Worm (Caenorhabditis elegans) whole organism, L4 larva: ENCODE measurements around the gene cope-1.
A peak's percentile ranks its signal among the peaks of the same experiment; 100 is the strongest.
"Not testable (repeated sequence)": the region's sequence is repeated elsewhere in the genome, so short reads cannot be mapped to it uniquely, and the experiment has no call there.

ENCODE experiments used
- D1046.2 ChIP-seq: fragments of 200-800 bp; sonication (Bioruptor generic); IDR thresholded peaks from 2 replicates; pipeline ENCODE4 v1.3.6; 2022; ENCODE audit warnings: missing genetic modification characterization, missing compliant biosample characterization
- F26F4.8 ChIP-seq: fragments of 200-800 bp; sonication (Bioruptor generic); conservative IDR thresholded peaks from 2 replicates; pipeline ENCODE4 v1.3.6; 2022; ENCODE audit warnings: missing genetic modification characterization, missing compliant biosample characterization
- F44E2.7 ChIP-seq: fragments of 200-800 bp; sonication (Bioruptor generic); IDR thresholded peaks from 2 replicates; pipeline ENCODE4 v2.1.2; 2022; ENCODE audit warnings: missing genetic modification characterization, missing compliant biosample characterization
- T26A8.4 ChIP-seq: fragments of 200-800 bp; sonication (Bioruptor generic); IDR thresholded peaks from 2 replicates; pipeline ENCODE4 v1.3.6; 2022; ENCODE audit warnings: missing genetic modification characterization, missing compliant biosample characterization
- Y105C5A.15 ChIP-seq: fragments of 200-800 bp; sonication (Bioruptor generic); IDR thresholded peaks from 2 replicates; pipeline ENCODE4 v1.3.6; 2022; ENCODE audit warnings: missing genetic modification characterization, missing compliant biosample characterization
- Y48G9A.11 ChIP-seq: fragments of 200-800 bp; sonication (Bioruptor generic); IDR thresholded peaks from 2 replicates; pipeline ENCODE4 v1.3.6; 2022; ENCODE audit warnings: missing genetic modification reagents, missing genetic modification characterization, missing compliant biosample characterization
- Y75B8A.6 ChIP-seq: fragments of 200-800 bp; sonication (Bioruptor generic); IDR thresholded peaks from 2 replicates; pipeline ENCODE4 v1.3.6; 2022; ENCODE audit warnings: missing genetic modification reagents, missing genetic modification characterization, missing compliant biosample characterization
- ZK337.2 ChIP-seq: fragments of 200-800 bp; sonication (Bioruptor generic); IDR thresholded peaks from 2 replicates; pipeline ENCODE4 v1.3.6; 2022; ENCODE audit warnings: missing genetic modification reagents, missing genetic modification characterization, missing compliant biosample characterization
- arid-1 ChIP-seq: fragments of 200-800 bp; sonication (Bioruptor generic); conservative IDR thresholded peaks from 2 replicates; pipeline ENCODE4 v1.3.6; 2022; ENCODE audit warnings: missing genetic modification reagents, missing genetic modification characterization, missing compliant biosample characterization
- ceh-44 ChIP-seq: fragments of 200-800 bp; sonication (Bioruptor generic); IDR thresholded peaks from 2 replicates; pipeline ENCODE4 v1.3.6; 2022; ENCODE audit warnings: missing genetic modification reagents, missing genetic modification characterization, missing compliant biosample characterization
- daf-12 ChIP-seq: fragments of 150-350 bp; optimal IDR thresholded peaks from 2 replicates; lab custom pipeline; 2014; ENCODE audit warnings: missing biosample characterization, missing genetic modification reagents, missing genetic modification characterization
- dmd-8 ChIP-seq: fragments of 200-800 bp; sonication (Bioruptor generic); IDR thresholded peaks from 2 replicates; pipeline ENCODE4 v1.3.6; 2022; ENCODE audit warnings: missing genetic modification characterization, missing compliant biosample characterization
- egl-43 ChIP-seq: fragments of 200-800 bp; sonication (Bioruptor generic); IDR thresholded peaks from 2 replicates; pipeline ENCODE4 v1.3.6; 2022; ENCODE audit warnings: missing genetic modification reagents, missing genetic modification characterization, missing compliant biosample characterization
- lim-7 ChIP-seq: fragments of 200-800 bp; sonication (Bioruptor generic); IDR thresholded peaks from 2 replicates; pipeline ENCODE4 v1.3.6; 2022; ENCODE audit warnings: missing genetic modification characterization, missing compliant biosample characterization
- lin-1 ChIP-seq: fragments of 200-800 bp; sonication (Bioruptor generic); IDR thresholded peaks from 2 replicates; pipeline ENCODE4 v1.3.6; 2022; ENCODE audit warnings: missing genetic modification reagents, missing genetic modification characterization, missing compliant biosample characterization
- lin-38 ChIP-seq: fragments of 200-800 bp; sonication (Bioruptor generic); IDR thresholded peaks from 2 replicates; pipeline ENCODE4 v1.3.6; 2022; ENCODE audit warnings: missing genetic modification reagents, missing genetic modification characterization, missing compliant biosample characterization
- madf-5 ChIP-seq, 2 experiments: fragments of 200-800 bp; sonication (Bioruptor generic); IDR thresholded peaks; 2 replicates each; pipeline ENCODE4 v1.3.6; 2022; ENCODE audit warnings: missing compliant biosample characterization in 2 of 2, missing genetic modification characterization in 2 of 2
- madf-9 ChIP-seq: fragments of 200-800 bp; sonication (Bioruptor generic); conservative IDR thresholded peaks from 2 replicates; pipeline ENCODE4 v1.3.6; 2022; ENCODE audit warnings: missing genetic modification reagents, missing genetic modification characterization, missing compliant biosample characterization
- mdt-29 ChIP-seq: fragments of 200-800 bp; sonication (Bioruptor generic); IDR thresholded peaks from 2 replicates; pipeline ENCODE4 v1.3.6; 2022; ENCODE audit warnings: missing genetic modification reagents, missing genetic modification characterization, missing compliant biosample characterization
- mes-2 ChIP-seq: sonication (generic microtip); optimal IDR thresholded peaks from 2 replicates; lab custom pipeline; 2016; ENCODE audit warnings: missing genotype, mild to moderate bottlenecking, missing genetic modification characterization, missing compliant biosample characterization; ENCODE audit not compliant: poor library complexity, severe bottlenecking
- nhr-41 ChIP-seq: fragments of 200-800 bp; sonication (Bioruptor generic); IDR thresholded peaks from 2 replicates; pipeline ENCODE4 v1.3.6; 2022; ENCODE audit warnings: missing genetic modification reagents, missing genetic modification characterization, missing compliant biosample characterization
- pha-4 ChIP-seq, 2 experiments: fragments of 150-350 bp in 1 of 2; fragments of 200-800 bp in 1 of 2; sonication (Bioruptor generic) in 1 of 2; IDR thresholded peaks in 1 of 2; optimal IDR thresholded peaks in 1 of 2; 2 replicates each; pipeline versions ENCODE4 v1.3.6 to Lab custom; 2014 to 2022; ENCODE audit warnings: missing genetic modification characterization in 2 of 2, missing genetic modification reagents in 2 of 2, missing biosample characterization in 1 of 2, missing compliant biosample characterization in 1 of 2
- php-3 ChIP-seq: fragments of 200-800 bp; sonication (Bioruptor generic); IDR thresholded peaks from 2 replicates; pipeline ENCODE4 v1.3.6; 2022; ENCODE audit warnings: missing genetic modification reagents, missing genetic modification characterization, missing compliant biosample characterization
- saeg-2 ChIP-seq: fragments of 200-800 bp; sonication (Bioruptor generic); IDR thresholded peaks from 2 replicates; pipeline ENCODE4 v1.3.6; 2022; ENCODE audit warnings: missing genetic modification reagents, missing genetic modification characterization, missing compliant biosample characterization
- sdz-12 ChIP-seq: fragments of 200-800 bp; sonication (Bioruptor generic); optimal IDR thresholded peaks from 2 replicates; lab custom pipeline; 2018; ENCODE audit warnings: mild to moderate bottlenecking, missing genetic modification characterization, missing compliant biosample characterization
- set-16 ChIP-seq: fragments of 200-800 bp; sonication (Bioruptor generic); IDR thresholded peaks from 2 replicates; pipeline ENCODE4 v1.3.6; 2022; ENCODE audit warnings: missing genetic modification reagents, missing genetic modification characterization, missing compliant biosample characterization
- skn-1 ChIP-seq: fragments of 150-350 bp; optimal IDR thresholded peaks from 2 replicates; lab custom pipeline; 2014; ENCODE audit warnings: missing biosample characterization, missing genetic modification characterization
- snpc-1.2 ChIP-seq: fragments of 200-800 bp; sonication (Bioruptor generic); IDR thresholded peaks from 2 replicates; pipeline ENCODE4 v1.3.6; 2022; ENCODE audit warnings: missing genetic modification reagents, missing genetic modification characterization, missing compliant biosample characterization
- spr-3 ChIP-seq: fragments of 200-800 bp; sonication (Bioruptor generic); optimal IDR thresholded peaks from 2 replicates; lab custom pipeline; 2018; ENCODE audit warnings: mild to moderate bottlenecking, missing genetic modification characterization, missing compliant biosample characterization
- tra-1 ChIP-seq: fragments of 200-800 bp; sonication (Bioruptor generic); IDR thresholded peaks from 2 replicates; pipeline ENCODE4 v1.3.6; 2022; ENCODE audit warnings: missing genetic modification reagents, missing genetic modification characterization, missing compliant biosample characterization
- unc-39 ChIP-seq: sonication (generic microtip); optimal IDR thresholded peaks from 2 replicates; lab custom pipeline; 2017; ENCODE audit warnings: missing biosample characterization, missing genetic modification characterization
- vab-7 ChIP-seq: fragments of 200-800 bp; sonication (Bioruptor generic); IDR thresholded peaks from 2 replicates; pipeline ENCODE4 v1.3.6; 2022; ENCODE audit warnings: missing genetic modification reagents, missing genetic modification characterization, missing compliant biosample characterization
- zag-1 ChIP-seq: fragments of 150-350 bp; optimal IDR thresholded peaks from 2 replicates; lab custom pipeline; 2014; ENCODE audit warnings: missing biosample characterization, missing genetic modification characterization
- zfp-2 ChIP-seq: sonication (generic microtip); optimal IDR thresholded peaks from 2 replicates; lab custom pipeline; 2016; ENCODE audit warnings: mild to moderate bottlenecking, missing genetic modification characterization, missing compliant biosample characterization
- zfp-3 ChIP-seq: fragments of 200-800 bp; sonication (Bioruptor generic); conservative IDR thresholded peaks from 2 replicates; pipeline ENCODE4 v1.3.6; 2022; ENCODE audit warnings: missing genetic modification reagents, missing genetic modification characterization, missing compliant biosample characterization

The cope-1 gene

ce11 chrIII:13439415-13439814 is 13.4 kb downstream of the cope-1 start, which contains the start of gene ciao-2B (continued):
- TF ChIP-seq sdz-12 (GFP tag; lab: Kevin White, UChicago) (no peak), nhr-41 (GFP tag; lab: Robert Waterston, UW) (no peak), lin-1 (GFP tag; lab: Robert Waterston, UW) (no peak), skn-1 (no peak), unc-39 (tag; lab: Kevin White, UChicago) (no peak), spr-3 (GFP tag; lab: Kevin White, UChicago) (no peak), mes-2 (tag; lab: Kevin White, UChicago) (peak; percentile 88), daf-12 (no peak), madf-9 (GFP tag; lab: Robert Waterston, UW) (no peak), zag-1 (no peak), D1046.2 (GFP tag; lab: Robert Waterston, UW) (no peak), ZK337.2 (GFP tag; lab: Robert Waterston, UW) (no peak), zfp-2 (tag; lab: Kevin White, UChicago) (no peak)

DNA sequence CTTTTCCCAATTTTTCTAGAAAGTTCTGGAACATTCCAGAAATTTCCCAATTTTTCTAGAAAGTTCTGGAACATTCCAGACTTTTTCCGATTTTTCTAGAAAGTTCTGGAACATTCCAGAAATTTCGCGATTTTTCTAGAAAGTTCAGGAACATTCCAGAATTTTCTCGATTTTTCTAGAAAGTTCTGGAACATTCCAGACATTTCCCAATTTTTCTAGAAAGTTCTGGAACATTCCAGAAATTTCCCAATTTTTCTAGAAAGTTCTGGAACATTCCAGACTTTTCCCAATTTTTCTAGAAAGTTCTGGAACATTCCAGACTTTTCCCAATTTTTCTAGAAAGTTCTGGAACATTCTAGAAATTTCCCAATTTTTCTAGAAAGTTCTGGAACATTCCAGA is 21.4 kb downstream of the cope-1 start:
- TF ChIP-seq php-3 (GFP tag; lab: Robert Waterston, UW) = 0 out of 2 replicates have a peak, but pooled peaks have one; percentile 21
- TF ChIP-seq arid-1 = peak; percentile 63; the same call in 1 of the 2 replicates
- TF ChIP-seq F26F4.8 = 0 out of 2 replicates have a peak, but pooled peaks have one; percentile 55
- TF ChIP-seq Y105C5A.15 (GFP tag; lab: Robert Waterston, UW) = 0 out of 2 replicates have a peak, but pooled peaks have one; percentile 26
- peak; percentile 65 for TF ChIP-seq snpc-1.2
- 0 out of 2 replicates have a peak, but pooled peaks have one; percentile 38 for TF ChIP-seq saeg-2 (GFP tag; lab: Robert Waterston, UW)
- peak; percentile 48 for TF ChIP-seq lin-38 (GFP tag; lab: Robert Waterston, UW)
- TF ChIP-seq Y75B8A.6 (GFP tag; lab: Robert Waterston, UW) = 0 out of 2 replicates have a peak, but pooled peaks have one; percentile 22
- peak; percentile 95 for TF ChIP-seq mdt-29 (GFP tag; lab: Robert Waterston, UW)
- peak; percentile 57; the same call in 1 of the 2 replicates for TF ChIP-seq vab-7 (GFP tag; lab: Robert Waterston, UW)
- TF ChIP-seq lin-1 (GFP tag; lab: Robert Waterston, UW) = 0 out of 2 replicates have a peak, but pooled peaks have one; percentile 18
- TF ChIP-seq set-16 = 0 out of 2 replicates have a peak, but pooled peaks have one; percentile 6
- TF ChIP-seq pha-4 (GFP tag; IDR thresholded peaks at IDR 0.05; lab: Robert Waterston, UW) = peak; percentile 81
- not testable (repeated sequence) for TF ChIP-seq pha-4 (tag; optimal IDR thresholded peaks at IDR 0.05; lab: Kevin White, UChicago)
- 0 out of 2 replicates have a peak, but pooled peaks have one; percentile 41 for TF ChIP-seq ceh-44 (GFP tag; lab: Robert Waterston, UW)
- TF ChIP-seq lim-7 (GFP tag; lab: Robert Waterston, UW) = 0 out of 2 replicates have a peak, but pooled peaks have one; percentile 44
- peak; percentile 59; the same call in 1 of the 2 replicates for TF ChIP-seq Y48G9A.11 (GFP tag; lab: Robert Waterston, UW)
- 0 out of 4 replicates have a peak, but pooled peaks of 1 of the 2 experiments have one; percentile 61 for TF ChIP-seq madf-5 (GFP tag; IDR thresholded peaks at IDR 0.05; lab: Robert Waterston, UW)
- TF ChIP-seq tra-1 (GFP tag; lab: Robert Waterston, UW) = peak; percentile 31; the same call in 1 of the 2 replicates
- TF ChIP-seq egl-43 = peak; percentile 65; the same call in 1 of the 2 replicates
- 0 out of 2 replicates have a peak, but pooled peaks have one; percentile 62 for TF ChIP-seq zfp-3 (GFP tag; lab: Robert Waterston, UW)

DNA sequence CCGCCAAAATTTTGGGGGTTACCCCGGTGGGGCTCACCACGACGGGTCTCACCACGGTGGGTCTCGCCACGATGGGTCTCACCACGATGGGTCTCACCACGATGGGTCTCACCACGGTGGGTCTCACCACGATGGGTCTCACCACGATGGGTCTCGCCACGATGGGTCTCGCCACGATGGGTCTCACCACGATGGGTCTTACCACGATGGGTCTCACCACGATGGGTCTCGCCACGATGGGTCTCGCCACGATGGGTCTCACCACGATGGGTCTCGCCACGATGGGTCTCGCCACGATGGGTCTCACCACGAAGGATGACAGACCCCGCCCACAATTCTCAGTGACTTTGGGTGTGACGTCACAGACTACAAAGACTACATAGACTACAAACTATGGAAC is 22.2 kb downstream of the cope-1 start:
- peak; percentile 45; the same call in 1 of the 2 replicates for TF ChIP-seq Y48G9A.11 (GFP tag; lab: Robert Waterston, UW)
- peak; percentile 19; the same call in 1 of the 2 replicates for TF ChIP-seq php-3 (GFP tag; lab: Robert Waterston, UW)
- TF ChIP-seq snpc-1.2 = peak; percentile 51; the same call in 1 of the 2 replicates
- 0 out of 2 replicates have a peak, but pooled peaks have one; percentile 16 for TF ChIP-seq T26A8.4 (GFP tag; lab: Robert Waterston, UW)
- TF ChIP-seq F44E2.7 (GFP tag; lab: Robert Waterston, UW) = peak; percentile 58; the same call in 1 of the 2 replicates
- TF ChIP-seq F26F4.8 = 0 out of 2 replicates have a peak, but pooled peaks have one; percentile 46
- TF ChIP-seq tra-1 (GFP tag; lab: Robert Waterston, UW) = 0 out of 2 replicates have a peak, but pooled peaks have one; percentile 42
- 0 out of 2 replicates have a peak, but pooled peaks have one; percentile 69 for TF ChIP-seq dmd-8 (GFP tag; lab: Robert Waterston, UW)
- 0 out of 4 replicates have a peak, but pooled peaks of 1 of the 2 experiments have one; percentile 52 for TF ChIP-seq madf-5 (GFP tag; IDR thresholded peaks at IDR 0.05; lab: Robert Waterston, UW)
- TF ChIP-seq arid-1 = 0 out of 2 replicates have a peak, but pooled peaks have one; percentile 5
- TF ChIP-seq set-16 = peak; percentile 93
